Fruit fly (Drosophila melanogaster): ENCODE results near the gene CG5342.
A peak's percentile ranks its signal among the peaks of the same experiment; 100 is the strongest.

Gene CG5342

dm6 chr3R:11623025-11623424 lies 44.4 kb downstream of the CG5342 start, which contains the start of gene CG14711 (continued):
- TF ChIP-seq CG15269 (tag; optimal IDR thresholded peaks at IDR 0.05) = no peak
- TF ChIP-seq CG13424 (tag; optimal IDR thresholded peaks at IDR 0.05) = peak; percentile 91
- TF ChIP-seq chm (GFP tag; IDR thresholded peaks at IDR 0.05) = peak; percentile 73
- TF ChIP-seq CG6254 (GFP tag; optimal IDR thresholded peaks at IDR 0.05) = peak; percentile 72
- TF ChIP-seq CG7556 (GFP tag; optimal IDR thresholded peaks at IDR 0.05) = peak; percentile 83
- TF ChIP-seq Scr (GFP tag; IDR thresholded peaks at IDR 0.05; ENCODE audit: partially characterized antibody) = peak; percentile 84
- TF ChIP-seq lmd (GFP tag; IDR thresholded peaks at IDR 0.05) = peak; percentile 80
- TF ChIP-seq zen2 (GFP tag; IDR thresholded peaks at IDR 0.05; ENCODE audit: partially characterized antibody) = peak; percentile 79
- TF ChIP-seq D19A (tag; optimal IDR thresholded peaks at IDR 0.05) = no peak
- no peak for TF ChIP-seq cg (GFP tag; optimal IDR thresholded peaks at IDR 0.05)
- TF ChIP-seq Oaz (GFP tag; IDR thresholded peaks at IDR 0.05) = peak; percentile 65
- no peak for TF ChIP-seq Oli (tag; optimal IDR thresholded peaks at IDR 0.05)
- peak; percentile 61 for TF ChIP-seq CG5953 (GFP tag; IDR thresholded peaks at IDR 0.05)
- peak; percentile 83 for TF ChIP-seq Mad (GFP tag; optimal IDR thresholded peaks at IDR 0.05)
- TF ChIP-seq klu (GFP tag; IDR thresholded peaks at IDR 0.05) = peak; percentile 27; the same call in 1 of the 2 replicates
- no peak for TF ChIP-seq Hr39 (optimal IDR thresholded peaks at IDR 0.05)
- TF ChIP-seq amos (GFP tag; IDR thresholded peaks at IDR 0.05; ENCODE audit: partially characterized antibody) = peak; percentile 74
- TF ChIP-seq bab2 (GFP tag; optimal IDR thresholded peaks at IDR 0.05) = peak; percentile 83
- no peak for TF ChIP-seq Lpt (GFP tag; optimal IDR thresholded peaks at IDR 0.05)
- no peak for TF ChIP-seq Dfd (GFP tag; optimal IDR thresholded peaks at IDR 0.05)
- TF ChIP-seq kah (GFP tag; optimal IDR thresholded peaks at IDR 0.05) = peak; percentile 56
- no peak for TF ChIP-seq pan (optimal IDR thresholded peaks at IDR 0.05)
- peak in 1 of 2 experiments; percentile 86 for TF ChIP-seq pan (GFP tag; optimal IDR thresholded peaks at IDR 0.05 in 1 of 2, IDR thresholded peaks at IDR 0.05 in 1 of 2)
- peak; percentile 77 for TF ChIP-seq CG6272 (GFP tag; IDR thresholded peaks at IDR 0.05)
- peak; percentile 36 for TF ChIP-seq shn (GFP tag; optimal IDR thresholded peaks at IDR 0.05)
- TF ChIP-seq Elba2 (GFP tag; optimal IDR thresholded peaks at IDR 0.05) = no peak
- TF ChIP-seq lab (GFP tag; optimal IDR thresholded peaks at IDR 0.05) = no peak
- no peak for TF ChIP-seq Hr78 (GFP tag; optimal IDR thresholded peaks at IDR 0.05)
- TF ChIP-seq Bgb (GFP tag; IDR thresholded peaks at IDR 0.05; ENCODE audit: partially characterized antibody) = peak; percentile 58
- TF ChIP-seq vvl (GFP tag; IDR thresholded peaks at IDR 0.05) = peak; percentile 93
- no peak for TF ChIP-seq CG15479 (GFP tag; optimal IDR thresholded peaks at IDR 0.05)
- TF ChIP-seq Dek (tag; optimal IDR thresholded peaks at IDR 0.05) = no peak
- TF ChIP-seq CG8944 (GFP tag; optimal IDR thresholded peaks at IDR 0.05) = peak; percentile 60
- TF ChIP-seq Nf-YB (GFP tag; optimal IDR thresholded peaks at IDR 0.05) = peak; percentile 67
- TF ChIP-seq repo (GFP tag; optimal IDR thresholded peaks at IDR 0.05) = no peak
- peak; percentile 65 for TF ChIP-seq CG17912 (GFP tag; optimal IDR thresholded peaks at IDR 0.05)
- TF ChIP-seq slou (GFP tag; optimal IDR thresholded peaks at IDR 0.05) = peak; percentile 66
- peak; percentile 97 for TF ChIP-seq sens (GFP tag)
- TF ChIP-seq zfh2 (GFP tag; optimal IDR thresholded peaks at IDR 0.05) = peak; percentile 67
- TF ChIP-seq odd (GFP tag; optimal IDR thresholded peaks at IDR 0.05) = no peak
- peak; percentile 67 to 89 for TF ChIP-seq dpn (GFP tag; optimal IDR thresholded peaks at IDR 0.05)
- peak; percentile 80 for TF ChIP-seq CG18476 (GFP tag; optimal IDR thresholded peaks at IDR 0.05)
- no peak for TF ChIP-seq CG12236 (GFP tag; optimal IDR thresholded peaks at IDR 0.05)
- peak; percentile 60 for TF ChIP-seq tup (GFP tag; optimal IDR thresholded peaks at IDR 0.05)
- TF ChIP-seq Usf (GFP tag; optimal IDR thresholded peaks at IDR 0.05) = peak; percentile 26
- no peak; the same call in 2 of the 3 replicates for TF ChIP-seq mld (GFP tag; IDR thresholded peaks at IDR 0.05; ENCODE audit: partially characterized antibody)
- TF ChIP-seq her (GFP tag; optimal IDR thresholded peaks at IDR 0.05) = no peak
- TF ChIP-seq CG31388 (GFP tag; optimal IDR thresholded peaks at IDR 0.05) = peak; percentile 62
- TF ChIP-seq CG8089 (GFP tag; optimal IDR thresholded peaks at IDR 0.05) = peak; percentile 63
- peak; percentile 67; the same call in 2 of the 3 replicates for TF ChIP-seq B-H1 (GFP tag; IDR thresholded peaks at IDR 0.05)
- peak; percentile 75 for TF ChIP-seq CG11560 (tag; IDR thresholded peaks at IDR 0.05)
- TF ChIP-seq seq (GFP tag; IDR thresholded peaks at IDR 0.05) = peak; percentile 76

Measured in whole organism, embryonic.